Fruit fly (Drosophila melanogaster): ENCODE data around the gene Art6.

DNA sequence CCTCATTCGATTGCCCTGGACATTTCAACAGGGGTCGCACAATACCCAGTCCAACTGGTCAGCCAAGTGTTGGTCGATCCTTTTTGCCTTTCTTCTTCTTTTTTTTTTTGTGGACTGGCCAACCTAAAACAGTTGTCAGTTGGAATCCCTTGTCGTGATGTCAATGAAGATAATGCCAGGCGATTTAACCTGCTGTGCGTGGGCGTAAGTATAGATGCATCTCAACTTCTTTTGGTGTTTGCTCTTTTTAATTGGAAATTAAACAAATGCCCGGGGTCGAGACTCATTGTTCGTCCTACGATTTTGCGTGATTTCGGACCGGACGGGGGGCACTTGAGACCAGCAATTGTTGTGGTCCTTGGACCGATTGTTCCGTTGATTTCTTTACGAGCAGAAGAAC, 35.7 kb downstream of the Art6 start:
- TF ChIP-seq CG1602 (GFP tag; optimal IDR thresholded peaks at IDR 0.05) = no peak
- no peak for TF ChIP-seq pzg (GFP tag; optimal IDR thresholded peaks at IDR 0.05)
- no peak for TF ChIP-seq tap (tag; optimal IDR thresholded peaks at IDR 0.05)
- no peak for TF ChIP-seq pfk (GFP tag; optimal IDR thresholded peaks at IDR 0.05)
- no peak for TF ChIP-seq lbe (GFP tag; optimal IDR thresholded peaks at IDR 0.05)
- TF ChIP-seq CG13894 (tag; optimal IDR thresholded peaks at IDR 0.05) = no peak
- no peak for TF ChIP-seq Sox100B (GFP tag; optimal IDR thresholded peaks at IDR 0.05)
- no peak for TF ChIP-seq CG7987 (GFP tag; optimal IDR thresholded peaks at IDR 0.05)
- TF ChIP-seq Adf1 (GFP tag; IDR thresholded peaks at IDR 0.05) = no peak
- TF ChIP-seq ham (GFP tag; IDR thresholded peaks at IDR 0.05) = no peak
- TF ChIP-seq yki (optimal IDR thresholded peaks at IDR 0.05) = no peak
